Worm (Caenorhabditis elegans) whole organism, young adult: ENCODE data around the gene D1086.10.
A peak's percentile ranks its signal among the peaks of the same experiment; 100 is the strongest.

Experiments used
- B0336.3 ChIP-seq: fragments of 200-800 bp; sonication (Bioruptor generic); IDR thresholded peaks from 2 replicates; pipeline ENCODE4 v1.3.6; 2022; ENCODE audit warnings: missing genetic modification characterization, missing compliant biosample characterization
- C17E4.6 ChIP-seq: fragments of 200-800 bp; sonication (Bioruptor generic); IDR thresholded peaks from 2 replicates; pipeline ENCODE4 v1.3.6; 2022; ENCODE audit warnings: missing genetic modification reagents, missing genetic modification characterization, missing compliant biosample characterization
- D2030.7 ChIP-seq: fragments of 200-800 bp; sonication (Bioruptor generic); IDR thresholded peaks from 2 replicates; pipeline ENCODE4 v1.3.6; 2022; ENCODE audit warnings: missing genetic modification reagents, missing genetic modification characterization, missing compliant biosample characterization
- F33H1.4 ChIP-seq: fragments of 200-800 bp; sonication (Bioruptor generic); IDR thresholded peaks from 2 replicates; pipeline ENCODE4 v1.3.6; 2022; ENCODE audit warnings: missing genetic modification reagents, missing genetic modification characterization, missing compliant biosample characterization
- F49E8.2 ChIP-seq: sonication (generic microtip); optimal IDR thresholded peaks from 3 replicates; lab custom pipeline; 2017; ENCODE audit warnings: missing genetic modification characterization, mild to moderate bottlenecking, missing compliant biosample characterization, antibody characterized with exemption, moderate library complexity; ENCODE audit not compliant: insufficient read depth
- F52B5.7 ChIP-seq: sonication (generic microtip); optimal IDR thresholded peaks from 2 replicates; lab custom pipeline; 2016; ENCODE audit warnings: mild to moderate bottlenecking, missing genetic modification characterization, missing compliant biosample characterization
- K11D2.4 ChIP-seq: fragments of 200-800 bp; sonication (Bioruptor generic); IDR thresholded peaks from 2 replicates; pipeline ENCODE4 v1.3.6; 2022; ENCODE audit warnings: missing genetic modification reagents, missing genetic modification characterization, missing compliant biosample characterization
- T07F8.4 ChIP-seq: sonication (generic microtip); optimal IDR thresholded peaks from 2 replicates; lab custom pipeline; 2016; ENCODE audit warnings: mild to moderate bottlenecking, missing genetic modification characterization, moderate library complexity, missing compliant biosample characterization
- Y53F4B.3 ChIP-seq: fragments of 200-800 bp; sonication (Bioruptor generic); IDR thresholded peaks from 2 replicates; pipeline ENCODE4 v1.3.6; 2022; ENCODE audit warnings: missing genetic modification reagents, missing genetic modification characterization, missing compliant biosample characterization
- akir-1 ChIP-seq: fragments of 200-800 bp; sonication (Bioruptor generic); optimal IDR thresholded peaks from 2 replicates; lab custom pipeline; 2018; ENCODE audit warnings: mild to moderate bottlenecking, missing genetic modification characterization, moderate library complexity, missing compliant biosample characterization
- aptf-2 ChIP-seq: fragments of 200-800 bp; sonication (Bioruptor generic); conservative IDR thresholded peaks from 2 replicates; pipeline ENCODE4 v1.3.6; 2022; ENCODE audit warnings: missing genetic modification reagents, missing genetic modification characterization, missing compliant biosample characterization
- attf-5 ChIP-seq: fragments of 200-800 bp; sonication (Bioruptor generic); optimal IDR thresholded peaks from 2 replicates; lab custom pipeline; 2018; ENCODE audit warnings: mild to moderate bottlenecking, missing genetic modification characterization, missing compliant biosample characterization
- bed-1 ChIP-seq: fragments of 200-800 bp; sonication (Bioruptor generic); IDR thresholded peaks from 2 replicates; pipeline ENCODE4 v1.3.6; 2022; ENCODE audit warnings: missing genetic modification reagents, missing genetic modification characterization, missing compliant biosample characterization
- bed-2 ChIP-seq: fragments of 200-800 bp; sonication (Bioruptor generic); IDR thresholded peaks from 2 replicates; pipeline ENCODE4 v1.3.6; 2022; ENCODE audit warnings: missing genetic modification reagents, missing genetic modification characterization, missing compliant biosample characterization
- cebp-1 ChIP-seq, 2 experiments: fragments of 200-800 bp in 1 of 2; sonication (Bioruptor generic) in 1 of 2; sonication (generic microtip) in 1 of 2; IDR thresholded peaks in 1 of 2; optimal IDR thresholded peaks in 1 of 2; 2 replicates each; pipeline versions ENCODE4 v1.3.6 to Lab custom; 2017 to 2022; ENCODE audit warnings: missing compliant biosample characterization in 2 of 2, missing genetic modification characterization in 2 of 2, mild to moderate bottlenecking in 1 of 2, missing genetic modification reagents in 1 of 2, moderate library complexity in 1 of 2
- cebp-2 ChIP-seq: fragments of 200-800 bp; sonication (Bioruptor generic); IDR thresholded peaks from 2 replicates; pipeline ENCODE4 v1.3.6; 2022; ENCODE audit warnings: missing genetic modification characterization, missing compliant biosample characterization
- ceh-100 ChIP-seq: fragments of 200-800 bp; sonication (Bioruptor generic); IDR thresholded peaks from 2 replicates; pipeline ENCODE4 v1.3.6; 2022; ENCODE audit warnings: missing genetic modification reagents, missing genetic modification characterization, missing compliant biosample characterization
- ceh-58 ChIP-seq: fragments of 200-800 bp; sonication (Bioruptor generic); IDR thresholded peaks from 2 replicates; pipeline ENCODE4 v1.3.6; 2022; ENCODE audit warnings: missing genetic modification characterization, missing compliant biosample characterization
- dpff-1 ChIP-seq: sonication (generic microtip); optimal IDR thresholded peaks from 2 replicates; lab custom pipeline; 2017; ENCODE audit warnings: mild to moderate bottlenecking, missing genetic modification characterization, missing compliant biosample characterization
- dpl-1 ChIP-seq: fragments of 150-350 bp; optimal IDR thresholded peaks from 2 replicates; lab custom pipeline; 2014; ENCODE audit warnings: missing biosample characterization, missing genetic modification reagents, missing genetic modification characterization
- efl-1 ChIP-seq: fragments of 150-350 bp; optimal IDR thresholded peaks from 2 replicates; lab custom pipeline; 2014; ENCODE audit warnings: missing biosample characterization, missing genetic modification reagents, missing genetic modification characterization
- egl-44 ChIP-seq: fragments of 200-800 bp; sonication (Bioruptor generic); IDR thresholded peaks from 2 replicates; pipeline ENCODE4 v1.3.6; 2022; ENCODE audit warnings: missing genetic modification reagents, missing genetic modification characterization, missing compliant biosample characterization
- fkh-3 ChIP-seq: sonication (generic microtip); optimal IDR thresholded peaks from 2 replicates; lab custom pipeline; 2016; ENCODE audit warnings: mild to moderate bottlenecking, missing genetic modification characterization, missing compliant biosample characterization
- him-1 ChIP-seq: sonication (generic microtip); optimal IDR thresholded peaks from 2 replicates; lab custom pipeline; 2016; ENCODE audit warnings: missing genotype, missing genetic modification reagents, missing genetic modification characterization, missing compliant biosample characterization
- hmg-1.2 ChIP-seq: fragments of 200-800 bp; sonication (Bioruptor generic); IDR thresholded peaks from 2 replicates; pipeline ENCODE4 v1.3.6; 2022; ENCODE audit warnings: missing genetic modification reagents, missing genetic modification characterization, missing compliant biosample characterization
- hmg-20 ChIP-seq: fragments of 200-800 bp; sonication (Bioruptor generic); IDR thresholded peaks from 2 replicates; pipeline ENCODE4 v1.3.6; 2022; ENCODE audit warnings: missing genetic modification reagents, missing genetic modification characterization, missing compliant biosample characterization
- lir-1 ChIP-seq: fragments of 200-800 bp; sonication (Bioruptor generic); conservative IDR thresholded peaks from 2 replicates; pipeline ENCODE4 v1.3.6; 2022; ENCODE audit warnings: missing genetic modification reagents, missing genetic modification characterization, missing compliant biosample characterization
- lsy-27 ChIP-seq: sonication (generic microtip); optimal IDR thresholded peaks from 2 replicates; lab custom pipeline; 2017; ENCODE audit warnings: missing genetic modification characterization, mild to moderate bottlenecking, missing compliant biosample characterization, antibody characterized with exemption, missing genotype, borderline replicate concordance; ENCODE audit not compliant: insufficient read depth
- madf-10 ChIP-seq: sonication (generic microtip); optimal IDR thresholded peaks from 2 replicates; lab custom pipeline; 2016; ENCODE audit warnings: mild to moderate bottlenecking, missing genetic modification characterization, missing compliant biosample characterization
- madf-6 ChIP-seq: fragments of 200-800 bp; sonication (Bioruptor generic); IDR thresholded peaks from 2 replicates; pipeline ENCODE4 v1.3.6; 2022; ENCODE audit warnings: missing genetic modification reagents, missing genetic modification characterization, missing compliant biosample characterization
- mes-4 ChIP-seq: sonication (generic microtip); optimal IDR thresholded peaks from 2 replicates; lab custom pipeline; 2016; ENCODE audit warnings: missing genotype, missing genetic modification characterization, missing compliant biosample characterization
- nhr-120 ChIP-seq: fragments of 200-800 bp; sonication (Bioruptor generic); IDR thresholded peaks from 2 replicates; pipeline ENCODE4 v1.3.6; 2022; ENCODE audit warnings: missing genetic modification characterization, missing compliant biosample characterization
- nhr-80 ChIP-seq: sonication (generic microtip); optimal IDR thresholded peaks from 2 replicates; lab custom pipeline; 2016; ENCODE audit warnings: missing genetic modification characterization, missing compliant biosample characterization
- pbrm-1 ChIP-seq: fragments of 200-800 bp; sonication (Bioruptor generic); IDR thresholded peaks from 2 replicates; pipeline ENCODE4 v1.3.6; 2022; ENCODE audit warnings: missing genetic modification reagents, missing genetic modification characterization, missing compliant biosample characterization
- pha-4 ChIP-seq: fragments of 150-350 bp; sonication (generic microtip); optimal IDR thresholded peaks from 2 replicates; lab custom pipeline; 2014; ENCODE audit warnings: missing biosample characterization, missing genetic modification reagents, missing genetic modification characterization
- rcor-1 ChIP-seq: fragments of 200-800 bp; sonication (Bioruptor generic); IDR thresholded peaks from 2 replicates; pipeline ENCODE4 v1.3.6; 2022; ENCODE audit warnings: missing genetic modification reagents, missing genetic modification characterization, missing compliant biosample characterization
- rec-8 ChIP-seq, 2 experiments: sonication (generic microtip); optimal IDR thresholded peaks; 2 replicates each; lab custom pipeline; 2016; ENCODE audit warnings: mild to moderate bottlenecking in 2 of 2, missing genetic modification characterization in 2 of 2, missing genetic modification reagents in 2 of 2, missing genotype in 2 of 2, missing biosample characterization in 1 of 2, missing compliant biosample characterization in 1 of 2, moderate library complexity in 1 of 2
- snpc-1.1 ChIP-seq: sonication (generic microtip); optimal IDR thresholded peaks from 2 replicates; lab custom pipeline; 2017; ENCODE audit warnings: missing genetic modification characterization, mild to moderate bottlenecking, missing compliant biosample characterization, antibody characterized with exemption, moderate library complexity, missing genotype, missing genetic modification reagents; ENCODE audit not compliant: insufficient read depth
- snpc-1.3 ChIP-seq: sonication (generic microtip); optimal IDR thresholded peaks from 2 replicates; lab custom pipeline; 2017; ENCODE audit warnings: missing genetic modification characterization, mild to moderate bottlenecking, missing compliant biosample characterization, antibody characterized with exemption, moderate library complexity, missing genotype, missing genetic modification reagents; ENCODE audit not compliant: insufficient read depth
- snpc-3.4 ChIP-seq: sonication (generic microtip); optimal IDR thresholded peaks from 2 replicates; lab custom pipeline; 2017; ENCODE audit warnings: missing genetic modification characterization, mild to moderate bottlenecking, missing compliant biosample characterization, antibody characterized with exemption, moderate library complexity, missing genotype, missing genetic modification reagents
- tbp1 ChIP-seq: fragments of 200-800 bp; sonication (Bioruptor generic); optimal IDR thresholded peaks from 2 replicates; lab custom pipeline; 2018; ENCODE audit warnings: mild to moderate bottlenecking, missing genetic modification characterization, missing compliant biosample characterization
- tlf-1 ChIP-seq: fragments of 200-800 bp; sonication (Bioruptor generic); optimal IDR thresholded peaks from 2 replicates; lab custom pipeline; 2018; ENCODE audit warnings: mild to moderate bottlenecking, missing genetic modification characterization, missing compliant biosample characterization
- unc-130 ChIP-seq: sonication (generic microtip); optimal IDR thresholded peaks from 2 replicates; lab custom pipeline; 2016; ENCODE audit warnings: missing genetic modification reagents, missing genetic modification characterization, missing compliant biosample characterization
- unc-62 ChIP-seq: fragments of 150-350 bp; optimal IDR thresholded peaks from 2 replicates; lab custom pipeline; 2014; ENCODE audit warnings: missing biosample characterization, missing genetic modification reagents, missing genetic modification characterization
- xnd-1 ChIP-seq: sonication (generic microtip); optimal IDR thresholded peaks from 2 replicates; lab custom pipeline; 2016; ENCODE audit warnings: missing genotype, missing genetic modification reagents, missing genetic modification characterization, missing compliant biosample characterization
- ztf-22 ChIP-seq: fragments of 200-800 bp; sonication (Bioruptor generic); optimal IDR thresholded peaks from 2 replicates; lab custom pipeline; 2018; ENCODE audit warnings: mild to moderate bottlenecking, missing genetic modification characterization, moderate library complexity, missing compliant biosample characterization
- ztf-26 ChIP-seq: sonication (generic microtip); optimal IDR thresholded peaks from 2 replicates; lab custom pipeline; 2017; ENCODE audit warnings: missing genetic modification characterization, missing compliant biosample characterization
- ztf-28 ChIP-seq: fragments of 200-800 bp; sonication (Bioruptor generic); IDR thresholded peaks from 2 replicates; pipeline ENCODE4 v1.3.6; 2022; ENCODE audit warnings: missing genetic modification reagents, missing genetic modification characterization, missing compliant biosample characterization

D1086.10 gene

ce11 chrV:14092403-14092802 is 9.8 kb downstream of the D1086.10 start, which contains the start of gene D1086.3 (continued):
- peak; percentile 97 for TF ChIP-seq hmg-1.2
- TF ChIP-seq bed-2 (GFP tag; lab: Robert Waterston, UW): no peak
- no peak for TF ChIP-seq aptf-2 (GFP tag; lab: Robert Waterston, UW)
- no peak for TF ChIP-seq unc-62 (GFP tag; lab: Kevin White, UChicago)
- no peak for TF ChIP-seq nhr-120 (GFP tag; lab: Robert Waterston, UW)
- peak; percentile 59 for TF ChIP-seq unc-130
- TF ChIP-seq tlf-1 (GFP tag; lab: Kevin White, UChicago): no peak
- TF ChIP-seq him-1 (tag; lab: Kevin White, UChicago): peak; percentile 97
- no peak for TF ChIP-seq dpl-1
- no peak for TF ChIP-seq cebp-2 (GFP tag; lab: Robert Waterston, UW)
- TF ChIP-seq akir-1: no peak
- TF ChIP-seq B0336.3 (GFP tag; lab: Robert Waterston, UW): peak; percentile 73
- TF ChIP-seq T07F8.4 (tag; lab: Kevin White, UChicago): no peak
- no peak for TF ChIP-seq mes-4 (tag; lab: Kevin White, UChicago)
- TF ChIP-seq ztf-26: no peak
- TF ChIP-seq ztf-28 (GFP tag; lab: Robert Waterston, UW): no peak
- peak; percentile 80 for TF ChIP-seq tbp1
- no peak for TF ChIP-seq ztf-22 (GFP tag; lab: Kevin White, UChicago)
- TF ChIP-seq bed-1 (GFP tag; lab: Robert Waterston, UW): no peak
- peak; percentile 76 for TF ChIP-seq F49E8.2 (tag; lab: Kevin White, UChicago)
- TF ChIP-seq rec-8 (tag; optimal IDR thresholded peaks at IDR 0.05; lab: Kevin White, UChicago): peak; percentile 16 to 38
- TF ChIP-seq egl-44 (GFP tag; lab: Robert Waterston, UW): 0 out of 2 replicates have a peak, but pooled peaks have one; percentile 11
- TF ChIP-seq attf-5: no peak
- TF ChIP-seq F52B5.7: no peak
- no peak for TF ChIP-seq madf-10 (tag; lab: Kevin White, UChicago)
- TF ChIP-seq C17E4.6: peak; percentile 58; the same call in 1 of the 2 replicates
- TF ChIP-seq snpc-3.4: peak; percentile 98
- peak; percentile 99 for TF ChIP-seq snpc-1.1 (tag; lab: Kevin White, UChicago)
- TF ChIP-seq xnd-1: peak; percentile 49
- TF ChIP-seq madf-6 (GFP tag; lab: Robert Waterston, UW): peak; percentile 88
- peak; percentile 69 for TF ChIP-seq F33H1.4 (GFP tag; lab: Robert Waterston, UW)
- TF ChIP-seq fkh-3 (tag; lab: Kevin White, UChicago): no peak
- TF ChIP-seq cebp-1 (GFP tag; IDR thresholded peaks at IDR 0.05; lab: Robert Waterston, UW): no peak
- TF ChIP-seq cebp-1 (tag; optimal IDR thresholded peaks at IDR 0.05; lab: Kevin White, UChicago): no peak
- peak; percentile 62 for TF ChIP-seq rcor-1 (GFP tag; lab: Robert Waterston, UW)
- TF ChIP-seq snpc-1.3 (tag; lab: Kevin White, UChicago): peak; percentile 93
- no peak for TF ChIP-seq ceh-58
- peak; percentile 21 for TF ChIP-seq efl-1 (GFP tag; lab: Kevin White, UChicago)
- peak; percentile 84 for TF ChIP-seq D2030.7
- no peak for TF ChIP-seq nhr-80 (tag; lab: Kevin White, UChicago)
- no peak for TF ChIP-seq lir-1 (GFP tag; lab: Robert Waterston, UW)
- no peak for TF ChIP-seq lsy-27
- TF ChIP-seq ceh-100 (GFP tag; lab: Robert Waterston, UW): peak; percentile 67
- no peak for TF ChIP-seq K11D2.4
- TF ChIP-seq pbrm-1 (GFP tag; lab: Robert Waterston, UW): peak; percentile 95
- TF ChIP-seq hmg-20 (GFP tag; lab: Robert Waterston, UW): peak; percentile 52; the same call in 1 of the 2 replicates
- no peak for TF ChIP-seq dpff-1 (tag; lab: Kevin White, UChicago)
- TF ChIP-seq pha-4 (tag; lab: Kevin White, UChicago): no peak
- peak; percentile 21; the same call in 1 of the 2 replicates for TF ChIP-seq Y53F4B.3 (GFP tag; lab: Robert Waterston, UW)
